Worm (Caenorhabditis elegans): ENCODE measurements around the gene T26A8.4.
"Not testable (repeated sequence)": the region's sequence is repeated elsewhere in the genome, so short reads cannot be mapped to it uniquely, and the experiment has no call there.

T26A8.4 gene

DNA sequence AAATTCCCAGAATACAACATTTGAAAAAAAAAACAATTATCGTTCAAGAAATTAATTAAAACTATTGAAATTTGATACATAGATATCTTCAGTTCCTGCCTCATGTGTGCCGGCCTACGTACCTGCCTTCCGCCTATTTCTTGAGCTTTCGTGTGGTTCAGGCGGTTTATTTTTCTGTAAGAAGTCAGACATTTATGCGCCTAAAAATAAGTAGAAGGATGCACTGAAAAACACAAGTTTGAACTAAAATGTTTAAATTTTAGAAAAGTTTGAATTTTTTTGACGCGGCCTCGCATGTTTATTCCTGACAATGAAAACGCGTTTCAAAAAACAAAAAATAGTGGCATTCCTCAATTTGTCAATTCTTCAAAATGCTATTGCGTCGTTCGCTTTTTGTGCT, 41.1 kb upstream of the T26A8.4 start, which contains the start of gene C28C12.11:
Gene C28C12.11 (plus strand): TSS at position 301 of the 400 bp plus-strand sequence.
- TF ChIP-seq unc-62 (GFP tag; optimal IDR thresholded peaks at IDR 0.05 in 1 of 2) = peak in 1 of 2 experiments; percentile 70
- TF ChIP-seq unc-62 (tag; optimal IDR thresholded peaks at IDR 0.05) = no peak
- TF ChIP-seq sdz-12 (GFP tag; optimal IDR thresholded peaks at IDR 0.05) = no peak
- no peak for TF ChIP-seq Y48G9A.11 (GFP tag; IDR thresholded peaks at IDR 0.05)
- TF ChIP-seq aha-1 (tag) = peak; percentile 4

- no peak for TF ChIP-seq F49E8.2 (tag; optimal IDR thresholded peaks at IDR 0.05; ENCODE audit: borderline replicate concordance)
- TF ChIP-seq nhr-102 (tag; optimal IDR thresholded peaks at IDR 0.05) = no peak
- TF ChIP-seq nhr-25 (tag; optimal IDR thresholded peaks at IDR 0.05; ENCODE audit: borderline replicate concordance, insufficient read depth) = no peak
These were observed 39.8 kb upstream of the T26A8.4 start, which contains the start of gene oat-1 for ce11 chrIV:8472493-8472892. oat-1 (minus strand) TSS chrIV:8472593.

ce11 chrIV:8468729-8469340, 36.1 kb upstream of the T26A8.4 start:
- TF ChIP-seq lin-1 (GFP tag; IDR thresholded peaks at IDR 0.05) (0 out of 2 replicates have a peak, but pooled peaks have one; percentile 8), lim-7 (GFP tag; IDR thresholded peaks at IDR 0.05) (0 out of 2 replicates have a peak, but pooled peaks have one; percentile 42), mdt-29 (GFP tag; IDR thresholded peaks at IDR 0.05) (peak; percentile 79), pha-4 (GFP tag; IDR thresholded peaks at IDR 0.05) (0 out of 2 replicates have a peak, but pooled peaks have one; percentile 6), F26F4.8 (GFP tag; conservative IDR thresholded peaks at IDR 0.05) (0 out of 2 replicates have a peak, but pooled peaks have one; percentile 7), Y105C5A.15 (GFP tag; IDR thresholded peaks at IDR 0.05) (peak; percentile 73; the same call in 1 of the 2 replicates), vab-7 (GFP tag; IDR thresholded peaks at IDR 0.05) (peak; percentile 46; the same call in 1 of the 2 replicates)
- not testable (repeated sequence) for TF ChIP-seq pha-4 (tag; optimal IDR thresholded peaks at IDR 0.05)

- TF ChIP-seq snpc-1.2 (GFP tag; IDR thresholded peaks at IDR 0.05) = 0 out of 2 replicates have a peak, but pooled peaks have one; percentile 27
These were observed 34.6 kb upstream of the T26A8.4 start for ce11 chrIV:8467343-8467742.

- no peak for TF ChIP-seq set-16 (GFP tag; IDR thresholded peaks at IDR 0.05)
- TF ChIP-seq nhr-6 (tag; optimal IDR thresholded peaks at IDR 0.05) = no peak
- peak; percentile 19; the same call in 1 of the 2 replicates for TF ChIP-seq dmd-6 (GFP tag; IDR thresholded peaks at IDR 0.05)
- TF ChIP-seq snpc-4 (tag; optimal IDR thresholded peaks at IDR 0.05) = no peak
- no peak for TF ChIP-seq mep-1 (tag; optimal IDR thresholded peaks at IDR 0.05)
- TF ChIP-seq T26A8.4 (GFP tag; IDR thresholded peaks at IDR 0.05) = no peak
- peak in 1 of 2 experiments; percentile 63 for TF ChIP-seq mdl-1 (tag; optimal IDR thresholded peaks at IDR 0.05)
- TF ChIP-seq D1046.2 (GFP tag; IDR thresholded peaks at IDR 0.05) = no peak
- no peak for TF ChIP-seq madf-5 (GFP tag; IDR thresholded peaks at IDR 0.05)
- TF ChIP-seq zip-2 (tag; optimal IDR thresholded peaks at IDR 0.05) = no peak
- no peak for TF ChIP-seq madf-9 (GFP tag; conservative IDR thresholded peaks at IDR 0.05)
- TF ChIP-seq pha-4 (GFP tag; IDR thresholded peaks at IDR 0.05) = no peak
- TF ChIP-seq pha-4 (tag; optimal IDR thresholded peaks at IDR 0.05) = no peak
- no peak for TF ChIP-seq aha-1 (tag)
- peak; percentile 40 for TF ChIP-seq nhr-28 (tag; optimal IDR thresholded peaks at IDR 0.05)
- TF ChIP-seq hlh-30 (tag; optimal IDR thresholded peaks at IDR 0.05; ENCODE audit: insufficient read depth) = peak; percentile 22
- TF ChIP-seq vab-7 (GFP tag; IDR thresholded peaks at IDR 0.05) = no peak
- no peak for TF ChIP-seq lin-39 (tag; optimal IDR thresholded peaks at IDR 0.05)
- no peak for TF ChIP-seq spr-1 (tag; optimal IDR thresholded peaks at IDR 0.05)
- TF ChIP-seq F49E8.2 (tag; optimal IDR thresholded peaks at IDR 0.05; ENCODE audit: borderline replicate concordance) = no peak
- no peak for TF ChIP-seq nhr-102 (tag; optimal IDR thresholded peaks at IDR 0.05)
- no peak for TF ChIP-seq lir-3 (tag; optimal IDR thresholded peaks at IDR 0.05)
- TF ChIP-seq egl-43 (GFP tag; IDR thresholded peaks at IDR 0.05) = no peak
- no peak for TF ChIP-seq nhr-41 (GFP tag; IDR thresholded peaks at IDR 0.05)
- TF ChIP-seq F44E2.7 (GFP tag; IDR thresholded peaks at IDR 0.05) = no peak
- no peak for TF ChIP-seq ceh-32 (tag; optimal IDR thresholded peaks at IDR 0.05; ENCODE audit: poor library complexity)
- TF ChIP-seq lin-29 (GFP tag; IDR thresholded peaks at IDR 0.05) = no peak
- TF ChIP-seq zag-1 (tag; optimal IDR thresholded peaks at IDR 0.05) = no peak
- TF ChIP-seq ceh-82 (tag; optimal IDR thresholded peaks at IDR 0.05) = no peak
- TF ChIP-seq unc-62 (GFP tag; optimal IDR thresholded peaks at IDR 0.05 in 1 of 2) = no peak
- no peak for TF ChIP-seq unc-62 (tag; optimal IDR thresholded peaks at IDR 0.05)
- no peak for TF ChIP-seq lin-38 (GFP tag; IDR thresholded peaks at IDR 0.05)
- no peak for TF ChIP-seq nhr-77 (tag; optimal IDR thresholded peaks at IDR 0.05)
These were observed 31.5 kb upstream of the T26A8.4 start for ce11 chrIV:8464187-8464586.

Data from whole organism, L4 larva.